Worm (Caenorhabditis elegans): ENCODE results near the gene svop-1.

svop-1 gene

ce11 chrIII:8858482-8858881 lies 26.8 kb downstream of the svop-1 start:
- TF ChIP-seq egl-27 (tag; optimal IDR thresholded peaks at IDR 0.05) (no peak), ztf-4 (tag; optimal IDR thresholded peaks at IDR 0.05) (no peak), lsy-2 (tag; optimal IDR thresholded peaks at IDR 0.05) (no peak), aly-2 (tag; optimal IDR thresholded peaks at IDR 0.05) (no peak), C34F6.9 (tag; optimal IDR thresholded peaks at IDR 0.05) (no peak), ztf-1 (GFP tag; conservative IDR thresholded peaks at IDR 0.05) (no peak), snpc-4 (tag; optimal IDR thresholded peaks at IDR 0.05) (no peak), nhr-11 (tag; optimal IDR thresholded peaks at IDR 0.05) (no peak), nhr-10 (tag; optimal IDR thresholded peaks at IDR 0.05) (no peak), alr-1 (tag; optimal IDR thresholded peaks at IDR 0.05) (no peak), nhr-6 (tag; optimal IDR thresholded peaks at IDR 0.05) (no peak), peb-1 (tag; optimal IDR thresholded peaks at IDR 0.05) (no peak), F13H6.1 (tag; optimal IDR thresholded peaks at IDR 0.05) (no peak), nhr-77 (tag; optimal IDR thresholded peaks at IDR 0.05) (no peak), elt-3 (tag; optimal IDR thresholded peaks at IDR 0.05) (no peak), unc-55 (GFP tag; optimal IDR thresholded peaks at IDR 0.05) (no peak), crh-2 (tag; optimal IDR thresholded peaks at IDR 0.05) (no peak), nhr-23 (tag; optimal IDR thresholded peaks at IDR 0.05) (no peak), R02D3.7 (tag; optimal IDR thresholded peaks at IDR 0.05) (no peak), sma-3 (GFP tag; optimal IDR thresholded peaks at IDR 0.05) (no peak)

ce11 chrIII:8851961-8852360 lies 33.3 kb downstream of the svop-1 start, which contains the start of gene plg-1:
Gene plg-1, plus strand, starts transcription at chrIII:8852261.
- TF ChIP-seq crh-2 (tag; optimal IDR thresholded peaks at IDR 0.05) = no peak
- no peak for TF ChIP-seq ztf-1 (GFP tag; conservative IDR thresholded peaks at IDR 0.05)
- no peak for TF ChIP-seq peb-1 (tag; optimal IDR thresholded peaks at IDR 0.05)

ce11 chrIII:8850482-8851047 lies 34.7 kb downstream of the svop-1 start, which contains the start of gene F44E2.9:
Gene F44E2.9, minus strand, starts transcription at chrIII:8850532.
- TF ChIP-seq Y55F3AM.14 (GFP tag; optimal IDR thresholded peaks at IDR 0.05) (no peak), unc-39 (tag; optimal IDR thresholded peaks at IDR 0.05) (no peak), nhr-11 (tag; optimal IDR thresholded peaks at IDR 0.05) (no peak), unc-55 (GFP tag; optimal IDR thresholded peaks at IDR 0.05) (peak; percentile 90), lsy-2 (tag; optimal IDR thresholded peaks at IDR 0.05) (peak; percentile 45 to 84), sma-9 (GFP tag; optimal IDR thresholded peaks at IDR 0.05) (peak; percentile 70), sma-9 (tag; optimal IDR thresholded peaks at IDR 0.05) (no peak), C34F6.9 (tag; optimal IDR thresholded peaks at IDR 0.05) (peak; percentile 87), blmp-1 (tag; optimal IDR thresholded peaks at IDR 0.05; ENCODE audit: insufficient read depth) (no peak), sma-3 (GFP tag; optimal IDR thresholded peaks at IDR 0.05) (peak; percentile 60), gmeb-1 (tag; optimal IDR thresholded peaks at IDR 0.05) (peak; percentile 91), skn-1 (tag; optimal IDR thresholded peaks at IDR 0.05) (peak; percentile 7), nhr-23 (tag; optimal IDR thresholded peaks at IDR 0.05) (no peak), lin-11 (tag; optimal IDR thresholded peaks at IDR 0.05) (peak; percentile 31), fos-1 (tag; optimal IDR thresholded peaks at IDR 0.05) (peak; percentile 18), alr-1 (tag; optimal IDR thresholded peaks at IDR 0.05) (no peak), mdl-1 (tag; optimal IDR thresholded peaks at IDR 0.05) (no peak), nhr-6 (tag; optimal IDR thresholded peaks at IDR 0.05) (peak; percentile 8), peb-1 (tag; optimal IDR thresholded peaks at IDR 0.05) (no peak), nhr-129 (tag; optimal IDR thresholded peaks at IDR 0.05) (peak; percentile 54), crh-2 (tag; optimal IDR thresholded peaks at IDR 0.05) (peak; percentile 50)

- TF ChIP-seq peb-1 (tag; optimal IDR thresholded peaks at IDR 0.05) (no peak), sma-3 (GFP tag; optimal IDR thresholded peaks at IDR 0.05) (no peak)
Measured at ce11 chrIII:8849507-8849906, 35.8 kb downstream of the svop-1 start, which contains the start of gene F44E2.8. Gene F44E2.8, minus strand, starts transcription at chrIII:8849877.

ce11 chrIII:8848372-8848771 lies 36.9 kb downstream of the svop-1 start, which contains the start of gene F44E2.7:
Gene F44E2.7, minus strand, starts transcription at chrIII:8848472.
- TF ChIP-seq C34F6.9 (tag; optimal IDR thresholded peaks at IDR 0.05) (no peak), lin-11 (tag; optimal IDR thresholded peaks at IDR 0.05) (no peak), nhr-237 (tag; optimal IDR thresholded peaks at IDR 0.05) (no peak), elt-3 (tag; optimal IDR thresholded peaks at IDR 0.05) (no peak), lsy-2 (tag; optimal IDR thresholded peaks at IDR 0.05) (no peak), ZK546.5 (tag; optimal IDR thresholded peaks at IDR 0.05) (no peak), nhr-25 (tag; optimal IDR thresholded peaks at IDR 0.05) (no peak), unc-62 (GFP tag; optimal IDR thresholded peaks at IDR 0.05) (no peak)
